Worm (Caenorhabditis elegans) whole organism, mixed stage, embryonic: ENCODE measurements around the gene F13A2.4.

ENCODE experiments used
- bed-3 ChIP-seq: fragments of 200-800 bp; sonication (Bioruptor generic); optimal IDR thresholded peaks from 3 replicates; lab custom pipeline; 2018; ENCODE audit warnings: mild to moderate bottlenecking, missing genetic modification characterization, moderate library complexity, missing compliant biosample characterization
- blmp-1 ChIP-seq: fragments of 150-350 bp; optimal IDR thresholded peaks from 2 replicates; lab custom pipeline; 2014; ENCODE audit warnings: missing biosample characterization, missing genetic modification characterization
- ceh-39 ChIP-seq: fragments of 150-350 bp; optimal IDR thresholded peaks from 2 replicates; lab custom pipeline; 2014; ENCODE audit warnings: missing biosample characterization, missing genetic modification characterization
- ceh-43 ChIP-seq: fragments of 200-800 bp; sonication (Bioruptor generic); optimal IDR thresholded peaks from 2 replicates; lab custom pipeline; 2018; ENCODE audit warnings: mild to moderate bottlenecking, missing genetic modification characterization, moderate library complexity, missing compliant biosample characterization
- ceh-83 ChIP-seq: fragments of 200-800 bp; sonication (Bioruptor generic); optimal IDR thresholded peaks from 2 replicates; lab custom pipeline; 2018; ENCODE audit warnings: mild to moderate bottlenecking, missing genetic modification characterization, missing compliant biosample characterization
- ces-1 ChIP-seq: fragments of 150-350 bp; optimal IDR thresholded peaks from 2 replicates; lab custom pipeline; 2014; ENCODE audit warnings: missing biosample characterization, missing genetic modification reagents, missing genetic modification characterization
- cnd-1 ChIP-seq: fragments of 200-800 bp; sonication (Bioruptor generic); optimal IDR thresholded peaks from 2 replicates; lab custom pipeline; 2018; ENCODE audit warnings: mild to moderate bottlenecking, missing genetic modification characterization, missing compliant biosample characterization
- drap-1 ChIP-seq: fragments of 200-800 bp; sonication (Bioruptor generic); optimal IDR thresholded peaks from 3 replicates; lab custom pipeline; 2018; ENCODE audit warnings: mild to moderate bottlenecking, missing genetic modification characterization, missing compliant biosample characterization
- elt-1 ChIP-seq: sonication (generic microtip); optimal IDR thresholded peaks from 2 replicates; lab custom pipeline; 2017; ENCODE audit warnings: missing genetic modification characterization, mild to moderate bottlenecking, missing compliant biosample characterization, antibody characterized with exemption, moderate library complexity, borderline replicate concordance; ENCODE audit not compliant: insufficient read depth
- elt-3 ChIP-seq: fragments of 150-350 bp; optimal IDR thresholded peaks from 2 replicates; lab custom pipeline; 2014; ENCODE audit warnings: missing biosample characterization, missing genetic modification characterization
- ham-2 ChIP-seq: fragments of 200-800 bp; sonication (Bioruptor generic); optimal IDR thresholded peaks from 2 replicates; lab custom pipeline; 2018; ENCODE audit warnings: mild to moderate bottlenecking, missing genetic modification characterization, missing compliant biosample characterization
- hlh-1 ChIP-seq: fragments of 150-350 bp; optimal IDR thresholded peaks from 2 replicates; lab custom pipeline; 2014; ENCODE audit warnings: missing biosample characterization, missing genetic modification reagents, missing genetic modification characterization
- lin-13 ChIP-seq: fragments of 150-350 bp; optimal IDR thresholded peaks from 2 replicates; lab custom pipeline; 2014; ENCODE audit warnings: missing biosample characterization, missing genetic modification characterization
- lin-32 ChIP-seq: fragments of 200-800 bp; sonication (Bioruptor generic); optimal IDR thresholded peaks from 2 replicates; lab custom pipeline; 2018; ENCODE audit warnings: mild to moderate bottlenecking, missing genetic modification characterization, missing compliant biosample characterization
- lsy-2 ChIP-seq: fragments of 150-350 bp; optimal IDR thresholded peaks from 2 replicates; lab custom pipeline; 2014; ENCODE audit warnings: missing biosample characterization, missing genetic modification characterization
- mab-5 ChIP-seq: fragments of 150-350 bp; optimal IDR thresholded peaks from 2 replicates; lab custom pipeline; 2014; ENCODE audit warnings: missing biosample characterization, missing genetic modification characterization
- mls-2 ChIP-seq: sonication (generic microtip); optimal IDR thresholded peaks from 2 replicates; lab custom pipeline; 2016; ENCODE audit warnings: mild to moderate bottlenecking, missing genetic modification characterization, moderate library complexity, missing compliant biosample characterization
- nhr-2 ChIP-seq: fragments of 150-350 bp; optimal IDR thresholded peaks from 2 replicates; lab custom pipeline; 2014; ENCODE audit warnings: missing biosample characterization, missing genetic modification characterization
- nhr-237 ChIP-seq: fragments of 150-350 bp; optimal IDR thresholded peaks from 2 replicates; lab custom pipeline; 2014; ENCODE audit warnings: missing biosample characterization, missing genetic modification characterization
- nhr-76 ChIP-seq: sonication (generic microtip); optimal IDR thresholded peaks from 2 replicates; lab custom pipeline; 2017; ENCODE audit warnings: missing biosample characterization, missing genetic modification characterization
- sem-2 ChIP-seq: fragments of 200-800 bp; sonication (Bioruptor generic); optimal IDR thresholded peaks from 2 replicates; lab custom pipeline; 2018; ENCODE audit warnings: mild to moderate bottlenecking, missing genetic modification characterization, missing compliant biosample characterization
- snpc-4 ChIP-seq: fragments of 150-350 bp; optimal IDR thresholded peaks from 2 replicates; lab custom pipeline; 2014; ENCODE audit warnings: missing biosample characterization, missing genetic modification characterization
- unc-120 ChIP-seq: sonication (generic microtip); optimal IDR thresholded peaks from 2 replicates; lab custom pipeline; 2017; ENCODE audit warnings: missing genetic modification characterization, missing compliant biosample characterization; ENCODE audit not compliant: poor library complexity, severe bottlenecking
- unc-39 ChIP-seq: fragments of 150-350 bp; optimal IDR thresholded peaks from 2 replicates; lab custom pipeline; 2014; ENCODE audit warnings: missing biosample characterization, missing genetic modification characterization
- unc-62 ChIP-seq: fragments of 150-350 bp; optimal IDR thresholded peaks from 2 replicates; lab custom pipeline; 2014; ENCODE audit warnings: missing biosample characterization, missing genetic modification reagents, missing genetic modification characterization
- zip-8 ChIP-seq: fragments of 150-350 bp; optimal IDR thresholded peaks from 2 replicates; lab custom pipeline; 2014; ENCODE audit warnings: missing biosample characterization, missing genetic modification characterization
- ztf-11 ChIP-seq: fragments of 150-350 bp; optimal IDR thresholded peaks from 2 replicates; lab custom pipeline; 2014; ENCODE audit warnings: missing biosample characterization, missing genetic modification characterization

The F13A2.4 gene

ce11 chrV:4370515-4370914 is 29.5 kb downstream of the F13A2.4 start:
- no peak for TF ChIP-seq blmp-1
- no peak for TF ChIP-seq snpc-4 (tag; lab: Kevin White, UChicago)
- no peak for TF ChIP-seq lsy-2 (tag; lab: Kevin White, UChicago)
- no peak for TF ChIP-seq ceh-83 (GFP tag; lab: Kevin White, UChicago)
- TF ChIP-seq ceh-39 (tag; lab: Kevin White, UChicago), result no peak

ce11 chrV:4366440-4366839 is 33.6 kb downstream of the F13A2.4 start, which contains the start of gene F32D1.11:
F32D1.11 (minus strand) TSS chrV:4366540.
- no peak for TF ChIP-seq lin-32
- no peak for TF ChIP-seq sem-2 (GFP tag; lab: Kevin White, UChicago)
- TF ChIP-seq bed-3 (GFP tag; lab: Kevin White, UChicago), result no peak
- no peak for TF ChIP-seq ceh-83 (GFP tag; lab: Kevin White, UChicago)
- TF ChIP-seq ces-1 (GFP tag; lab: Kevin White, UChicago), result no peak
- TF ChIP-seq mab-5, result no peak
- TF ChIP-seq hlh-1 (tag; lab: Kevin White, UChicago), result no peak
- TF ChIP-seq ceh-39 (tag; lab: Kevin White, UChicago), result no peak
- TF ChIP-seq lin-13 (tag; lab: Kevin White, UChicago), result no peak

ce11 chrV:4364517-4364916 is 35.5 kb downstream of the F13A2.4 start, which contains the start of gene grl-13:
grl-13 (minus strand) TSS chrV:4364617.
- TF ChIP-seq snpc-4 (tag; lab: Kevin White, UChicago) (no peak), sem-2 (GFP tag; lab: Kevin White, UChicago) (no peak), ceh-83 (GFP tag; lab: Kevin White, UChicago) (no peak), ceh-43 (GFP tag; lab: Kevin White, UChicago) (no peak), bed-3 (GFP tag; lab: Kevin White, UChicago) (no peak), ceh-39 (tag; lab: Kevin White, UChicago) (no peak), mab-5 (no peak), nhr-76 (tag; lab: Kevin White, UChicago) (no peak), blmp-1 (no peak), lin-13 (tag; lab: Kevin White, UChicago) (no peak), ces-1 (GFP tag; lab: Kevin White, UChicago) (no peak), nhr-237 (tag; lab: Kevin White, UChicago) (no peak), lsy-2 (tag; lab: Kevin White, UChicago) (no peak), drap-1 (GFP tag; lab: Kevin White, UChicago) (no peak), ham-2 (GFP tag; lab: Kevin White, UChicago) (no peak), cnd-1 (tag; lab: Kevin White, UChicago) (no peak), unc-120 (no peak), elt-1 (no peak), mls-2 (tag; lab: Kevin White, UChicago) (no peak), ztf-11 (tag; lab: Kevin White, UChicago) (no peak)

ce11 chrV:4361505-4361904 is 38.5 kb downstream of the F13A2.4 start, which contains the start of gene F32D1.3:
F32D1.3 (minus strand) TSS chrV:4361569.
- TF ChIP-seq lsy-2 (tag; lab: Kevin White, UChicago), result no peak
- peak; percentile 69 for TF ChIP-seq elt-1
- TF ChIP-seq elt-3 (tag; lab: Kevin White, UChicago), result peak; percentile 37
- TF ChIP-seq nhr-2 (tag; lab: Kevin White, UChicago), result peak; percentile 19
- TF ChIP-seq unc-62 (GFP tag; lab: Kevin White, UChicago), result peak; percentile 51

ce11 chrV:4360018-4360417 is 40.0 kb downstream of the F13A2.4 start:
- TF ChIP-seq unc-62 (GFP tag; lab: Kevin White, UChicago) (peak; percentile 42), nhr-237 (tag; lab: Kevin White, UChicago) (no peak), nhr-76 (tag; lab: Kevin White, UChicago) (no peak), unc-39 (tag; lab: Kevin White, UChicago) (no peak), ces-1 (GFP tag; lab: Kevin White, UChicago) (no peak), lsy-2 (tag; lab: Kevin White, UChicago) (no peak)

- peak; percentile 80 for TF ChIP-seq ces-1 (GFP tag; lab: Kevin White, UChicago)
- TF ChIP-seq mls-2 (tag; lab: Kevin White, UChicago), result peak; percentile 26
- no peak for TF ChIP-seq zip-8 (tag; lab: Kevin White, UChicago)
Measured at ce11 chrV:4359127-4359526, 40.9 kb downstream of the F13A2.4 start.
